Worm (Caenorhabditis elegans): Measurements from ENCODE around the gene nprt-1.
"Not testable (repeated sequence)": the region's sequence is repeated elsewhere in the genome, so short reads cannot be mapped to it uniquely, and the experiment has no call there.

Gene nprt-1

DNA sequence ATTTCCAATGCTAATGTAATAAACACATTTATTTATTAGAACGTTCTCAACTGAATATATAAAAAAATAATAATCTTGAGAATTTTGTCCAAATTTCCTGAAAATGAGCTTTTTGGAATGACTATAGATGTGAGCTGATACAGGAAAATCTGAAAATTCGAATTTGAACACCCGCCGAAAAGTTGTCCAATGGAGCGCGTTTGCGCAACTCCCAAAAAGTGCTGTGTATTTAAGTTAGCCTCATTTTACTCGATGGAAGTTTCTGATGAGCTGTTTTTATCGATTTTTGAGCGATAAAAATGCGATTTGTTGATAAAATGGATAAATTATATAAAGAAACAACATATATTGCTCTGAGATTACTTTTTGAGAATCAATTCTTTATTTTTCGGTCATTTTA, 11.7 kb upstream of the nprt-1 start:
- TF ChIP-seq gmeb-1 (tag; optimal IDR thresholded peaks at IDR 0.05) = peak; percentile 43

DNA sequence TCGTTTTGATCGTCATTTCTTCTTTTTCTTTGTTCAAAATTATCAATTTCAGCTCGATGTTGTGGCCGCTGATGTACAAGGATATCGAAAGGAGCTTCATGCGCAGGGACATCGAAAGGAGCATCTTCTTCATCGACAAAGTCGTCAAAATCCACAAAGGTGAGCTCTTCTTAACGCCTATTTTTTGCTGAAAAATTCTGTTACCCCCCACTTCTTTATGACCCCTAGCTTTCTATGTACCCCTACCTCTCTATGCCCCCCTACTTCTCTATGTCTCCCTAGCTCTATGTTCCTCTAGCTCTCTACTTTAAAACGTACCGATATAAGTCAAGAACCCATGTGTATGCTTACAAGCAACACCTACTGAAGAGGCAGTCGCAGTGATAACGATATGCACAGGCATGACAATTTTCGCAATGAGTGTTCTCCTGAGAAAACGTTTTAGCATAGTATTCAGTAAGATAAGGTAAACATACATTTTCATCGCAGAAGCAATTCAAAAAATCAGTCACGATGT, 7.5 kb upstream of the nprt-1 start, which contains the start of gene Y54G2A.36:
TSS of gene Y54G2A.36 (plus strand) at position 51 of the 517 bp plus-strand sequence.
- no peak for TF ChIP-seq ztf-11 (tag; optimal IDR thresholded peaks at IDR 0.05)
- TF ChIP-seq crh-2 (tag; optimal IDR thresholded peaks at IDR 0.05) = no peak
- no peak for TF ChIP-seq ztf-4 (tag; optimal IDR thresholded peaks at IDR 0.05)
- no peak for TF ChIP-seq dmd-4 (tag; optimal IDR thresholded peaks at IDR 0.05)
- TF ChIP-seq fos-1 (tag; optimal IDR thresholded peaks at IDR 0.05) = no peak
- TF ChIP-seq egl-27 (tag; optimal IDR thresholded peaks at IDR 0.05) = no peak
- TF ChIP-seq ceh-16 (tag; optimal IDR thresholded peaks at IDR 0.05) = no peak

DNA sequence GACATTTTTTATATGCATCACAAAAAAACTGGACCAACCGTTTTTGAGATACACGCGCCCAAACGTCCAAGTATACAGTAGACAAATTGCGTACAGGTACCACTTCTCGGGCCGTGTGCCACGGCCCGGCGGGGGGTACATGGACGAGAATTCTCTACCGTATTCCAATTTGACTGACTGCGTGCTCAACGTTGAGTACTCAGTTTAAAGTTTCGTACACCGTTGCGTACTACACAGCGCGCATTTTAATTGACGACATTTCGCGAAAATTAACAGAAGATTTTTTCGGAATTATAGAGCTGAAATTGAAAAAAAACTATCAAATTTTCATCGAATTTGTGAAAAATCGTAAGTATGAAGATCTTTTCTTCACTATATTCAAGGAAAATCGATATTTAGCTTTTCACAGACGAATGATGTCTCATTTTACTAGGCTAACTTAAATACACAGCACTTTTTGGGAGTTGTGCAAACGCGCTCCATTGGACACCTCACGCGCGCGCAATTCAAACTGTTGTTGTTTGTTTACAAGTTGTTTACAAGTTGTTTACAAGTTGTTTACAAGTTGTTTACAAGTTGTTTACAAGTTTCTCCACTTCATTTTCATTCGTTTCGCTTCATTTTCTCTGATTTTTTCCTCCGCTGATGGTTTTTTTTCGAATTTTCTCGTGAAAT, 5.9 kb upstream of the nprt-1 start:
- TF ChIP-seq lsy-2 (tag; optimal IDR thresholded peaks at IDR 0.05) = peak; percentile 29 to 76
- TF ChIP-seq F13H6.1 (tag; optimal IDR thresholded peaks at IDR 0.05) = peak; percentile 21

DNA sequence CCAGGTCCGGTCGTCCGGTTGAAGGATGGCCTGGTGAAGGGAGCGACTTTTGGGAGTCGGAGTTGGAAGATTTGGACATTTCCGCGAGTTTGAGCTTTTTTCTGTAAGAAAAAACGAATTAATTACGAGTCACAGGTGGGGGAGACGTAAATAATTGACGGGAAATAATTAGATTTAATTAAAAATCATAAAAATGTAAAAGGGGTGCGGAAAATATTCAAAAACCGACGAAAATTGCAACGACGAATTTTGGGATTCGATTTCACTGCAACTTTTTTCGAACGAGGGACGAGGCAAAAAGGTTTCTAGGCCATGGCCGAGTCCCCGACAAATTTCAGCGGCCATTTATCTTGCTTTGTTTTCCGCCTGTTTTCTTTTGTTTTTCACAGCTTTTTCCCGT, 4.4 kb upstream of the nprt-1 start, which contains the start of gene Y54G2A.19:
TSS of gene Y54G2A.19 (minus strand) at position 101 of the 400 bp plus-strand sequence.
- not testable (repeated sequence) for TF ChIP-seq ztf-4, gmeb-1, mbf-1 (tag; optimal IDR thresholded peaks at IDR 0.05)

DNA sequence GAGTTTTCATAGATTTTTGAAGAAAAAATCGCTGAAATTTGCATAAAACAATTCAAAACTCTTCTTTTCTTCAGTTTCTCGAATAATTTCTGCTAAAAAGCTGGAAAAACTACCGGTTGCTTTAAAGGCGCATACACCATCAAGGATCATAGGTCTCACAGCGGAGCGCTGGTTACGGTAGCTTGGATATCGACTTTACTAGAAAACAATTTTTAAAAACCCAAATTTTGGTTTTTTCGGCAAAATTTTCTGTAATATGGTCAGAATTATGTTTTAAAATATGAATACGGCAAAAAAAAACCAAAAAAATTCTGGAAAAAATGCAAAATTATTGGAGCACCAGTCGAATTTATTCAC, 3.2 kb upstream of the nprt-1 start:
- TF ChIP-seq nhr-77 (tag; optimal IDR thresholded peaks at IDR 0.05) = no peak
- TF ChIP-seq unc-62 (GFP tag; optimal IDR thresholded peaks at IDR 0.05) = no peak
- TF ChIP-seq ceh-16 (tag; optimal IDR thresholded peaks at IDR 0.05) = no peak
- no peak for TF ChIP-seq dmd-4 (tag; optimal IDR thresholded peaks at IDR 0.05)
- no peak for TF ChIP-seq ama-1 (optimal IDR thresholded peaks at IDR 0.05)
- no peak for TF ChIP-seq R02D3.7 (tag; optimal IDR thresholded peaks at IDR 0.05)
- no peak for TF ChIP-seq sma-3 (GFP tag; optimal IDR thresholded peaks at IDR 0.05)
- TF ChIP-seq nhr-237 (tag; optimal IDR thresholded peaks at IDR 0.05) = no peak
- TF ChIP-seq unc-55 (GFP tag; optimal IDR thresholded peaks at IDR 0.05) = no peak
- no peak for TF ChIP-seq lin-11 (tag; optimal IDR thresholded peaks at IDR 0.05)
- TF ChIP-seq mbf-1 (tag; optimal IDR thresholded peaks at IDR 0.05) = no peak

DNA sequence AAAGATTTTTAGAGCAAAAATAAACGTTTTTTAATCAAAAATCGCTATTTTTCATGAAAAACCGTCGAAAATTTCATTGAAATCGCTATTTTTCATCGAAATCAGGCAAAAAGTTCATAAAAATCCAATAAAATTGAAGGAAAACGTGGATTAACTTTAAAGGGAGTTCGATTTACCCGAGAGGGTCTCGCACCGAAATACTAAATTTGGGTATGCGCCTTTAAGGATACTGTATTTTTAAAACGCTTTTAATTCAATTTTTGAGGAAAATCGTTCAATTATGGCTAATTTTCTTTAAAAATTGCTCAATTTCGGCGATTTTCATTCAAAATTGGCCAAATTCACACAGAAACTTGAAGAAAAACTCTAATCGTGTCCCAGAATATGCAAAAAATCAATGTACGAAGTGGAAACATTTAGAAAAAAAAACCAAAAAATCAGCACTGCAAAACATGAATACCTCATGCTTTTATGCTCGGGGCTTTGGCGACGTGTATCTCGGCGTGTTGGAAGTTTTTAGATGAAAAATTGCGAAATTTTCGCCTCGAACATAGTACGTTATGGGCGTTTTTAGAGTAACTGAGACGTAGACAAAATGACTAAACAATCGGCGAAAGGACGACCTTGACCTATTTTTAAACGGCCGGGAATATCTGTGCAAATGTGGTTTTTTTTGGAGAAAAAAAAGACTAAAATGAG, 2.7 kb upstream of the nprt-1 start:
- no peak for TF ChIP-seq nhr-25 (tag; optimal IDR thresholded peaks at IDR 0.05)

DNA sequence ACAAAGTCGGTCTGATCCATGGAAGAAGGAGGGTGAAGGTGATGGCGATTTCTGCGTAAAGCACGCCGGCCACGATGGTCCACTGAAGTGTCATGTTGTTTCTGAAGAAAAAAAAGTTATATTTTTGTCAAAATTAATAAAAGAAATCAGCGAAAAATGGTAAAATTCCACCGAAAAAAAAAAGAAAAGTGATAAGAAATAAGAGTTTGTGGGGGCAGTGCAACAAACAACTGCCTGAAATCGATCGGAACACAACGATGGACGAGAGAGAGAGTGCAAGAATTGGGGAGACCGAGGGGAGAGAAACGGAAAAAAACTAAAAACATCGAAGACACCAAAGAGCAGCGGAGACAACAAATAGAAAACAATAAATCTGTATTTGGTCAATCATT, 2.1 kb upstream of the nprt-1 start, which contains the start of gene Y54G2A.18:
TSS of gene Y54G2A.18 (minus strand) at position 101 of the 392 bp plus-strand sequence.
- TF ChIP-seq ztf-11 (tag; optimal IDR thresholded peaks at IDR 0.05) (no peak), C34F6.9 (tag; optimal IDR thresholded peaks at IDR 0.05) (peak; percentile 15)

DNA sequence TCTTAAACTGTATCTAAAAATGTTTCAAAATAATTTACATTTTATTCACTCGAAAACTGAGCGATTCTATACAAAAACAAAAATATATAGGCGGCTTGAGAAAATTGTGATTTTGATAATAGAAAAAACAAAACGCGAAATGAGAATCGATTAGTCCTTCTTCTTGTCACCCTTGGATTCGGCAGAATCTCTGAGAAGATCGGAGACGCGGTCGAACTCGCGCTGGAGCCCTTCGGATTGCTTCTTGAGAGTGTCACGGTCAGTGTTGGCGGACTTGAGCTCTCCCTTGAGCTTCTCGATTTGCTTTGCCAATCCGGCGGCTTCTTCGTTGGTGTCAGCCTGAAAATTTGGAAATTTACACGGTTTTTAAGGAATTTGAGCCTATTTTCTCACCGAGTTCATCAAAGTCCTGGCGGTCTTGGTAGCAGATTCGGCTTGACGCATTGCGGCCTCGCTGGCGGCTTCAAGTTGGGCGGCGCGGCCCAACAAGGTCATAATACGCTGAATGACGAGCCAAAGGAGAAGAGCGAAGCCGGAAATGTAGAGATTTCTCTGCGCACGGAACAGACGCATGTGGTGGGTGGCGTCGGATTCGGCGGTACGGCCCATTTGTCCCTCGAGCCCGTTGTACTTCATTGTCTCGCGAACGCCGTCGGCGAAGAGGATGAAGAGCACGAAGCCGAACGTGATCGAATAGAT, 1.4 kb upstream of the nprt-1 start:
- TF ChIP-seq zag-1 (tag; optimal IDR thresholded peaks at IDR 0.05) (no peak), nhr-237 (tag; optimal IDR thresholded peaks at IDR 0.05) (no peak), mab-5 (tag; optimal IDR thresholded peaks at IDR 0.05) (no peak), nhr-11 (tag; optimal IDR thresholded peaks at IDR 0.05) (no peak), sem-4 (tag; optimal IDR thresholded peaks at IDR 0.05) (no peak), dmd-4 (tag; optimal IDR thresholded peaks at IDR 0.05) (no peak), ceh-16 (tag; optimal IDR thresholded peaks at IDR 0.05) (no peak), sma-9 (GFP tag; optimal IDR thresholded peaks at IDR 0.05) (no peak), sma-9 (tag; optimal IDR thresholded peaks at IDR 0.05) (no peak), aly-2 (tag; optimal IDR thresholded peaks at IDR 0.05) (no peak), alr-1 (tag; optimal IDR thresholded peaks at IDR 0.05) (no peak), ztf-4 (tag; optimal IDR thresholded peaks at IDR 0.05) (no peak), gmeb-1 (tag; optimal IDR thresholded peaks at IDR 0.05) (no peak), nhr-6 (tag; optimal IDR thresholded peaks at IDR 0.05) (no peak), nhr-25 (tag; optimal IDR thresholded peaks at IDR 0.05) (no peak)

All from whole organism, L2 larva.